Worm (Caenorhabditis elegans) whole organism, midembryonic: ENCODE data around the gene cox-15.

Experiments used
- T22C8.4 ChIP-seq: fragments of 200-800 bp; sonication (Bioruptor generic); IDR thresholded peaks from 2 replicates; pipeline ENCODE4 v1.3.6; 2022; ENCODE audit warnings: missing genetic modification characterization, missing compliant biosample characterization
- cog-1 ChIP-seq: sonication (generic microtip); optimal IDR thresholded peaks from 2 replicates; lab custom pipeline; 2016; ENCODE audit warnings: missing genetic modification characterization, missing compliant biosample characterization
- flt-1 ChIP-seq: fragments of 200-800 bp; sonication (Bioruptor generic); IDR thresholded peaks from 2 replicates; pipeline ENCODE4 v1.3.6; 2022; ENCODE audit warnings: missing genetic modification characterization, missing compliant biosample characterization
- klf-2 ChIP-seq: fragments of 200-800 bp; sonication (Bioruptor generic); conservative IDR thresholded peaks from 2 replicates; pipeline ENCODE4 v1.3.6; 2022; ENCODE audit warnings: missing genetic modification reagents, missing genetic modification characterization, missing compliant biosample characterization
- med-1 ChIP-seq: sonication (generic microtip); optimal IDR thresholded peaks from 2 replicates; lab custom pipeline; 2017; ENCODE audit warnings: missing genetic modification characterization, mild to moderate bottlenecking, missing compliant biosample characterization, antibody characterized with exemption, missing genetic modification reagents; ENCODE audit not compliant: insufficient read depth
- ref-1 ChIP-seq: fragments of 200-800 bp; sonication (Bioruptor generic); conservative IDR thresholded peaks from 2 replicates; pipeline ENCODE4 v1.3.6; 2022; ENCODE audit warnings: missing genetic modification reagents, missing genetic modification characterization, missing compliant biosample characterization
- tab-1 ChIP-seq: fragments of 200-800 bp; sonication (Bioruptor generic); IDR thresholded peaks from 2 replicates; pipeline ENCODE4 v1.3.6; 2022; ENCODE audit warnings: missing genetic modification characterization, missing compliant biosample characterization
- ztf-29 ChIP-seq: fragments of 200-800 bp; sonication (Bioruptor generic); IDR thresholded peaks from 2 replicates; pipeline ENCODE4 v1.3.6; 2022; ENCODE audit warnings: missing genetic modification reagents, missing genetic modification characterization, missing compliant biosample characterization

DNA sequence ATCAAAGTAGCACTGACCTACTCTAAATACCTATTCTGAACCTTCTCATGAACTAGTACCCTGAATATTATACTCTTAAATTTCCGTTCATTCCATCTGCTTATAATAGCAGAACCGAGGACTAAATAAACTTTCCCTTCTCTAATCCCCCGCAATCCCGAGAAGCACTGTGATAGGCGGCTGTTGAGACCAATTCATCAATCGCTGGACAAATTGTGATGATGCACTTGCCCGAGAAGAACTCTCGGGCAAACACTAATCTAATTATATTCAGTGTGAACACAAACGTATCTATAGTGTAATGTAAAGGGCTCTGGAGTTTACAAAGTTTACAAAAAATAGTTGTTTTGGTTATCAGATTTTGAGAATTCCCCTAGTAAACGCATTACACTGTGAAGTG lies 40.1 kb upstream of the cox-15 start:
- TF ChIP-seq tab-1 (GFP tag; lab: Robert Waterston, UW) (no peak), ztf-29 (GFP tag; lab: Robert Waterston, UW) (no peak), klf-2 (no peak), ref-1 (GFP tag; lab: Robert Waterston, UW) (no peak), T22C8.4 (GFP tag; lab: Robert Waterston, UW) (no peak), flt-1 (GFP tag; lab: Robert Waterston, UW) (no peak), med-1 (GFP tag; lab: Kevin White, UChicago) (no peak), cog-1 (no peak)
